Fruit fly (Drosophila melanogaster) whole organism, embryonic: Measurements from ENCODE around the gene CG4880.

Experiments used
- Doc2 ChIP-seq: fragments of 200-800 bp; sonication (Bioruptor generic); IDR thresholded peaks from 2 replicates; pipeline ENCODE4 v1.3.6; 2022; ENCODE audit warnings: missing biosample characterization, missing genetic modification characterization
- Sry-β ChIP-seq: fragments of 200-800 bp; sonication (Bioruptor generic); optimal IDR thresholded peaks from 2 replicates; lab custom pipeline; 2018; ENCODE audit warnings: missing biosample characterization, mild to moderate bottlenecking, missing genetic modification characterization, moderate library complexity

DNA sequence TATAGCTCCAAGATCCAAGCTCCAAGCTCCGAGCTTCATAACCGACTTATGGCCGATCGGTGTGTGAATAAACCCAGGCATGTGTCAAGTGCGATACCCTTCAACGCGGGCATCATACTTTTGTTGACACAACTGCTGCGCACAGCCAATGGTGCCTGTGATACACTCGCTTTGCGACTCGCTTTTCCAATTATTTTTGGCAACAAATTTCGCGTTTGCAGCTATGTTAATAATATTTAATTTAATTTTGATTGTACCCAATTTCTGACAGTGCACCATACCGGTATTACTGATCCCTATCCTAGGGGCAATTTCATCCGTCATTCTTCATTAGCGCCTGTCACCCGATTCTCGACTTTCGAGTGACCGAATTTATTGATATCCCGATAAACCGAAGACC lies 36.9 kb downstream of the CG4880 start:
- TF ChIP-seq Sry-β (GFP tag; lab: Kevin White, UChicago) (no peak), Doc2 (GFP tag; lab: Robert Waterston, UW) (no peak)
